Worm (Caenorhabditis elegans): ENCODE data around the gene ugt-42.

Gene ugt-42

DNA sequence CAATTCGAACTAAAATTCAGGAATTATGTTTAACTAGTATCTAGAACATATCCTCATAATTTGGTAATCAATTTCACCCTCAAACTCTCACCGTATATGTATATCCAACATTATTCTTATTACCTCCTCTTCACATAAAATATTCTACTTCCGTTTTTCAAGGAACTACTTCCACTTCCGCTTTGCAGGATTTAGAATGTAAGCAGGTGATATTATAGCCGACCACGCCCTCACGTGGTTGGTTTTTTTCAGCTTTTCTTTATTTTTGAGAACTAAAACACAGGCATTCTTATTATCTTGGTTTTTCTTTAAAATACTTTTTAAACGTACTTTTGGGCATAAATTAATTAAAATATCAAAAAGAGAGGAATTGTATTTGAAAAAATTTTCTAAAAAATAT lies 29.1 kb upstream of the ugt-42 start (continued):
- no peak for TF ChIP-seq irx-1 (tag; optimal IDR thresholded peaks at IDR 0.05)
- no peak for TF ChIP-seq egl-13 (tag; optimal IDR thresholded peaks at IDR 0.05)
- peak; percentile 97 for TF ChIP-seq hlh-4 (tag; optimal IDR thresholded peaks at IDR 0.05)
- no peak for TF ChIP-seq fos-1 (tag; optimal IDR thresholded peaks at IDR 0.05)
- peak; percentile 77 for TF ChIP-seq nhr-47 (tag; optimal IDR thresholded peaks at IDR 0.05)
- peak; percentile 27 for TF ChIP-seq nhr-11 (tag; optimal IDR thresholded peaks at IDR 0.05)
- TF ChIP-seq unc-86 (tag; optimal IDR thresholded peaks at IDR 0.05), result peak; percentile 34
- TF ChIP-seq nhr-71 (tag; optimal IDR thresholded peaks at IDR 0.05), result peak; percentile 82
- no peak for TF ChIP-seq isw-1 (GFP tag; IDR thresholded peaks at IDR 0.05)
- no peak for TF ChIP-seq blmp-1 (tag; optimal IDR thresholded peaks at IDR 0.05)

DNA sequence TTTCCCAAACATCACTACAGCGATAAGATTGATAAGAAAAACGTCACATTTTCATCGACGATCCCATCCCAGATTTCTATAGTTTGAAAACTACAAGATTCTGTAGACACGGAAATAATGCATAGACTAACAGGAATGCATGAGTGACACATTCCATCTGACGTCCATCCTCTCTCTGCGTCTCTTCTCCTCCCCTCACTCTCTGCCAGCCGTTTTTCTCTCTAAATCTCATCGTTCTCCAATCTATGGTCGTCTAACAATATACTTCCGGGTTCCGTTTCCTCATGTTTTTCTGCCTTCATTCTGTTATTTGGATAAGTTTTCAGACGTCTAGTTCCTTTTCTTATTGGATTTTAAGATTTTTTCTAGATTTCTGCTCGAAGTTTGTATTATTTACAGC lies 27.9 kb upstream of the ugt-42 start, which contains the start of gene F48G7.4:
F48G7.4 (plus strand) TSS at position 400 of the 400 bp plus-strand sequence.
- TF ChIP-seq elt-3 (tag; optimal IDR thresholded peaks at IDR 0.05), result peak in 1 of 6 experiments; percentile 23
- no peak for TF ChIP-seq C04F5.9 (tag; optimal IDR thresholded peaks at IDR 0.05)
- TF ChIP-seq rnt-1 (tag; optimal IDR thresholded peaks at IDR 0.05), result peak; percentile 67
- peak; percentile 60 for TF ChIP-seq nhr-19 (GFP tag; conservative IDR thresholded peaks at IDR 0.05)
- peak; percentile 60 for TF ChIP-seq dsc-1 (tag; optimal IDR thresholded peaks at IDR 0.05)
- TF ChIP-seq fos-1 (tag; optimal IDR thresholded peaks at IDR 0.05), result peak; percentile 60
- TF ChIP-seq jun-1 (tag; optimal IDR thresholded peaks at IDR 0.05), result peak; percentile 64
- no peak for TF ChIP-seq aha-1 (tag; optimal IDR thresholded peaks at IDR 0.05)
- no peak for TF ChIP-seq C16A3.4 (tag; optimal IDR thresholded peaks at IDR 0.05)
- peak; percentile 64 for TF ChIP-seq xbp-1 (tag; optimal IDR thresholded peaks at IDR 0.05)
- TF ChIP-seq efl-1 (optimal IDR thresholded peaks at IDR 0.05), result peak; percentile 73 to 75
- peak in 1 of 2 experiments; percentile 47 for TF ChIP-seq efl-1 (GFP tag; optimal IDR thresholded peaks at IDR 0.05 in 1 of 2)
- TF ChIP-seq lsy-2 (tag; optimal IDR thresholded peaks at IDR 0.05), result peak in 1 of 2 experiments; percentile 72
- TF ChIP-seq lin-14 (GFP tag; optimal IDR thresholded peaks at IDR 0.05), result peak; percentile 100
- TF ChIP-seq mef-2 (tag; optimal IDR thresholded peaks at IDR 0.05), result peak; percentile 24
- TF ChIP-seq ceh-8 (GFP tag; optimal IDR thresholded peaks at IDR 0.05), result no peak
- TF ChIP-seq lin-39 (tag; optimal IDR thresholded peaks at IDR 0.05), result no peak
- TF ChIP-seq nhr-20 (tag; optimal IDR thresholded peaks at IDR 0.05), result peak; percentile 91
- TF ChIP-seq snu-23 (GFP tag; optimal IDR thresholded peaks at IDR 0.05), result peak; percentile 86
- TF ChIP-seq nhr-84 (tag; optimal IDR thresholded peaks at IDR 0.05), result no peak
- TF ChIP-seq elt-2 (tag; optimal IDR thresholded peaks at IDR 0.05), result no peak
- TF ChIP-seq blmp-1 (tag; optimal IDR thresholded peaks at IDR 0.05), result no peak
- TF ChIP-seq fkh-8 (tag; optimal IDR thresholded peaks at IDR 0.05), result peak; percentile 91
- peak in 1 of 2 experiments; percentile 11 for TF ChIP-seq mdl-1 (tag; optimal IDR thresholded peaks at IDR 0.05)
- TF ChIP-seq skn-1 (tag; optimal IDR thresholded peaks at IDR 0.05), result peak; percentile 67
- TF ChIP-seq aly-2 (tag; optimal IDR thresholded peaks at IDR 0.05), result peak; percentile 54
- TF ChIP-seq unc-98 (GFP tag; IDR thresholded peaks at IDR 0.05), result no peak
- TF ChIP-seq fkh-10 (GFP tag; optimal IDR thresholded peaks at IDR 0.05), result peak; percentile 38
- TF ChIP-seq sox-4 (tag; optimal IDR thresholded peaks at IDR 0.05), result peak; percentile 13
- no peak for TF ChIP-seq ztf-11 (tag; optimal IDR thresholded peaks at IDR 0.05)
- TF ChIP-seq snpc-4 (tag; optimal IDR thresholded peaks at IDR 0.05), result peak; percentile 13
- TF ChIP-seq nhr-71 (tag; optimal IDR thresholded peaks at IDR 0.05), result peak; percentile 91
- peak; percentile 78 for TF ChIP-seq swsn-7 (tag; optimal IDR thresholded peaks at IDR 0.05)
- TF ChIP-seq tbx-2 (tag; optimal IDR thresholded peaks at IDR 0.05), result peak; percentile 86
- TF ChIP-seq pqm-1 (tag; optimal IDR thresholded peaks at IDR 0.05), result no peak
- TF ChIP-seq unc-86 (tag; optimal IDR thresholded peaks at IDR 0.05), result peak; percentile 90
- peak; percentile 55 for TF ChIP-seq egl-13 (tag; optimal IDR thresholded peaks at IDR 0.05)
- TF ChIP-seq mep-1 (tag; optimal IDR thresholded peaks at IDR 0.05), result peak; percentile 25
- no peak for TF ChIP-seq pag-3 (tag; optimal IDR thresholded peaks at IDR 0.05; ENCODE audit: borderline replicate concordance, insufficient read depth)
- peak; percentile 52 to 64 for TF ChIP-seq lin-35 (GFP tag; optimal IDR thresholded peaks at IDR 0.05)
- no peak for TF ChIP-seq ces-1 (GFP tag; optimal IDR thresholded peaks at IDR 0.05)
- peak; percentile 48; the same call in 1 of the 2 replicates for TF ChIP-seq grh-1 (GFP tag; IDR thresholded peaks at IDR 0.05)
- peak; percentile 73 for TF ChIP-seq ztf-4 (tag; optimal IDR thresholded peaks at IDR 0.05)
- peak; percentile 86 for TF ChIP-seq nhr-47 (tag; optimal IDR thresholded peaks at IDR 0.05)
- TF ChIP-seq ceh-82 (tag; optimal IDR thresholded peaks at IDR 0.05), result peak; percentile 69 to 90 (median 76)
- no peak for TF ChIP-seq mab-9 (GFP tag; IDR thresholded peaks at IDR 0.05)
- peak; percentile 62 for TF ChIP-seq lir-3 (tag; optimal IDR thresholded peaks at IDR 0.05; ENCODE audit: poor library complexity)

All from whole organism, L1 larva.